Worm (Caenorhabditis elegans): ENCODE measurements around the gene W06A7.2.

The W06A7.2 gene

ce11 chrV:14833219-14833618 lies 11.6 kb downstream of the W06A7.2 start (continued):
- TF ChIP-seq lin-39 (tag; optimal IDR thresholded peaks at IDR 0.05): no peak
- no peak for TF ChIP-seq ceh-8 (GFP tag; optimal IDR thresholded peaks at IDR 0.05)
- no peak for TF ChIP-seq Y116A8C.19 (tag; optimal IDR thresholded peaks at IDR 0.05; ENCODE audit: borderline replicate concordance)
- peak; percentile 26 for TF ChIP-seq nhr-47 (tag; optimal IDR thresholded peaks at IDR 0.05)
- TF ChIP-seq lsy-2 (tag; optimal IDR thresholded peaks at IDR 0.05): peak in 1 of 2 experiments; percentile 22
- no peak for TF ChIP-seq nhr-84 (tag; optimal IDR thresholded peaks at IDR 0.05)
- TF ChIP-seq irx-1 (tag; optimal IDR thresholded peaks at IDR 0.05): no peak
- no peak for TF ChIP-seq nhr-20 (tag; optimal IDR thresholded peaks at IDR 0.05)
- TF ChIP-seq lin-14 (GFP tag; optimal IDR thresholded peaks at IDR 0.05): peak; percentile 88
- TF ChIP-seq nhr-77 (tag; optimal IDR thresholded peaks at IDR 0.05): no peak
- TF ChIP-seq lir-3 (tag; optimal IDR thresholded peaks at IDR 0.05; ENCODE audit: poor library complexity): no peak
- TF ChIP-seq efl-1 (optimal IDR thresholded peaks at IDR 0.05): peak; percentile 8 to 10
- TF ChIP-seq efl-1 (GFP tag; optimal IDR thresholded peaks at IDR 0.05 in 1 of 2): peak in 1 of 2 experiments; percentile 45
- TF ChIP-seq fkh-10 (GFP tag; optimal IDR thresholded peaks at IDR 0.05): no peak
- TF ChIP-seq ceh-82 (tag; optimal IDR thresholded peaks at IDR 0.05): peak in 2 of 3 experiments; percentile 2 to 65
- TF ChIP-seq fos-1 (tag; optimal IDR thresholded peaks at IDR 0.05): no peak
- no peak for TF ChIP-seq nhr-11 (tag; optimal IDR thresholded peaks at IDR 0.05)
- no peak for TF ChIP-seq unc-130 (tag; optimal IDR thresholded peaks at IDR 0.05)
- TF ChIP-seq unc-62 (GFP tag; optimal IDR thresholded peaks at IDR 0.05): no peak
- no peak for TF ChIP-seq mab-9 (GFP tag; IDR thresholded peaks at IDR 0.05)
- no peak for TF ChIP-seq egl-27 (tag; optimal IDR thresholded peaks at IDR 0.05)
- TF ChIP-seq sup-37 (GFP tag; optimal IDR thresholded peaks at IDR 0.05): no peak
- TF ChIP-seq alr-1 (tag; optimal IDR thresholded peaks at IDR 0.05; ENCODE audit: borderline replicate concordance): no peak
- TF ChIP-seq xbp-1 (tag; optimal IDR thresholded peaks at IDR 0.05): no peak
- no peak for TF ChIP-seq mep-1 (tag; optimal IDR thresholded peaks at IDR 0.05)
- no peak for TF ChIP-seq ces-1 (GFP tag; optimal IDR thresholded peaks at IDR 0.05)
- no peak for TF ChIP-seq elt-3 (tag; optimal IDR thresholded peaks at IDR 0.05)
- TF ChIP-seq F16B12.6 (tag; optimal IDR thresholded peaks at IDR 0.05): no peak
- no peak for TF ChIP-seq ceh-88 (GFP tag; IDR thresholded peaks at IDR 0.05)
- TF ChIP-seq C04F5.9 (tag; optimal IDR thresholded peaks at IDR 0.05): no peak
- TF ChIP-seq sox-4 (tag; optimal IDR thresholded peaks at IDR 0.05): no peak
- TF ChIP-seq grh-1 (GFP tag; IDR thresholded peaks at IDR 0.05): no peak
- TF ChIP-seq pag-3 (tag; optimal IDR thresholded peaks at IDR 0.05; ENCODE audit: borderline replicate concordance, insufficient read depth): no peak
- no peak for TF ChIP-seq unc-30 (tag; optimal IDR thresholded peaks at IDR 0.05)
- peak; percentile 34 for TF ChIP-seq fkh-8 (tag; optimal IDR thresholded peaks at IDR 0.05)

- TF ChIP-seq zag-1 (tag; optimal IDR thresholded peaks at IDR 0.05): no peak
- peak; percentile 0 for TF ChIP-seq snu-23 (GFP tag; optimal IDR thresholded peaks at IDR 0.05)
- TF ChIP-seq lin-14 (GFP tag; optimal IDR thresholded peaks at IDR 0.05): peak; percentile 55
- TF ChIP-seq mef-2 (tag; optimal IDR thresholded peaks at IDR 0.05): no peak
- TF ChIP-seq blmp-1 (tag; optimal IDR thresholded peaks at IDR 0.05): peak; percentile 93
These were observed 13.7 kb downstream of the W06A7.2 start for ce11 chrV:14835075-14835991.

DNA sequence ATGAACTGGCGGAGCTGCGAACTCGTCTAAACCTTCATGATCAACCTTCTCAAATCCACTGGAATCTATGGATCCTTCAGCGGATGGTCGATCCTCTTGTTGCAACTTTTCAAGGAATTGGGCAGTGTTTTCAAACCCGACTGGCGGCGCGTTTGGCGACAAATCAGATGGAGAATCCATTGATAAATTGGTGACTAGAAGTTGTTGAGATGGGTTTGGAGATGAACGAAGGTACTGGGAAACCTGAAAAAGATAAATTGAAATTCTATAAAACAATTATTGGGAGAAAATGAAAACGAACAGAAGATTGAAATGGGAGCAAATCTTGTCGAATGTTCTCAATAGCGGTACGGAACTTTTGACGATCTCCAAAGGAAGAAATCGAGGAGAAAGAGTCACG lies 16.5 kb downstream of the W06A7.2 start:
- TF ChIP-seq lin-15B (tag; optimal IDR thresholded peaks at IDR 0.05) (no peak), mab-9 (GFP tag; IDR thresholded peaks at IDR 0.05) (no peak), nhr-237 (tag; optimal IDR thresholded peaks at IDR 0.05) (no peak), hlh-17 (GFP tag; optimal IDR thresholded peaks at IDR 0.05; ENCODE audit: borderline replicate concordance) (no peak), nhr-28 (tag; optimal IDR thresholded peaks at IDR 0.05) (no peak), Y116A8C.19 (tag; optimal IDR thresholded peaks at IDR 0.05; ENCODE audit: borderline replicate concordance) (no peak), unc-98 (GFP tag; IDR thresholded peaks at IDR 0.05) (no peak), sox-4 (tag; optimal IDR thresholded peaks at IDR 0.05) (no peak), lin-35 (GFP tag; optimal IDR thresholded peaks at IDR 0.05) (no peak), nhr-19 (GFP tag; conservative IDR thresholded peaks at IDR 0.05) (no peak), swsn-7 (tag; optimal IDR thresholded peaks at IDR 0.05) (no peak), tbx-2 (tag; optimal IDR thresholded peaks at IDR 0.05) (no peak), fkh-4 (tag; optimal IDR thresholded peaks at IDR 0.05; ENCODE audit: borderline replicate concordance) (no peak), ceh-90 (tag; optimal IDR thresholded peaks at IDR 0.05) (no peak)
